Worm (Caenorhabditis elegans) whole organism, mixed stage, embryonic: ENCODE data around the gene nep-20.

Source experiments
- ceh-43 ChIP-seq: fragments of 200-800 bp; sonication (Bioruptor generic); optimal IDR thresholded peaks from 2 replicates; lab custom pipeline; 2018; ENCODE audit warnings: mild to moderate bottlenecking, missing genetic modification characterization, moderate library complexity, missing compliant biosample characterization
- cnd-1 ChIP-seq: fragments of 200-800 bp; sonication (Bioruptor generic); optimal IDR thresholded peaks from 2 replicates; lab custom pipeline; 2018; ENCODE audit warnings: mild to moderate bottlenecking, missing genetic modification characterization, missing compliant biosample characterization
- elt-1 ChIP-seq: sonication (generic microtip); optimal IDR thresholded peaks from 2 replicates; lab custom pipeline; 2017; ENCODE audit warnings: missing genetic modification characterization, mild to moderate bottlenecking, missing compliant biosample characterization, antibody characterized with exemption, moderate library complexity, borderline replicate concordance; ENCODE audit not compliant: insufficient read depth
- lin-13 ChIP-seq: fragments of 150-350 bp; optimal IDR thresholded peaks from 2 replicates; lab custom pipeline; 2014; ENCODE audit warnings: missing biosample characterization, missing genetic modification characterization
- mep-1 ChIP-seq: fragments of 150-350 bp; optimal IDR thresholded peaks from 2 replicates; lab custom pipeline; 2017; ENCODE audit warnings: missing biosample characterization, missing genetic modification reagents, missing genetic modification characterization, inconsistent platforms
- nhr-12 ChIP-seq: fragments of 150-350 bp; optimal IDR thresholded peaks from 2 replicates; lab custom pipeline; 2014; ENCODE audit warnings: missing biosample characterization, missing genetic modification characterization
- nhr-28 ChIP-seq: fragments of 150-350 bp; optimal IDR thresholded peaks from 2 replicates; lab custom pipeline; 2014; ENCODE audit warnings: missing biosample characterization, missing genetic modification characterization
- nhr-76 ChIP-seq: sonication (generic microtip); optimal IDR thresholded peaks from 2 replicates; lab custom pipeline; 2017; ENCODE audit warnings: missing biosample characterization, missing genetic modification characterization
- tbx-8 ChIP-seq: fragments of 200-800 bp; sonication (Bioruptor generic); optimal IDR thresholded peaks from 2 replicates; lab custom pipeline; 2018; ENCODE audit warnings: mild to moderate bottlenecking, missing genetic modification characterization, moderate library complexity, missing compliant biosample characterization
- unc-62 ChIP-seq: fragments of 150-350 bp; optimal IDR thresholded peaks from 2 replicates; lab custom pipeline; 2014; ENCODE audit warnings: missing biosample characterization, missing genetic modification reagents, missing genetic modification characterization
- zip-8 ChIP-seq: fragments of 150-350 bp; optimal IDR thresholded peaks from 2 replicates; lab custom pipeline; 2014; ENCODE audit warnings: missing biosample characterization, missing genetic modification characterization
- ztf-11 ChIP-seq: fragments of 150-350 bp; optimal IDR thresholded peaks from 2 replicates; lab custom pipeline; 2014; ENCODE audit warnings: missing biosample characterization, missing genetic modification characterization

ce11 chrII:3422938-3423337 lies 27.6 kb upstream of the nep-20 start:
- TF ChIP-seq cnd-1 (no peak), mep-1 (tag; lab: Kevin White, UChicago) (no peak), nhr-28 (tag; lab: Kevin White, UChicago) (no peak), ztf-11 (tag; lab: Kevin White, UChicago) (no peak), nhr-76 (tag; lab: Kevin White, UChicago) (no peak), nhr-12 (no peak), tbx-8 (no peak), ceh-43 (GFP tag; lab: Kevin White, UChicago) (no peak), unc-62 (no peak), lin-13 (tag; lab: Kevin White, UChicago) (no peak), zip-8 (tag; lab: Kevin White, UChicago) (no peak), elt-1 (no peak)
